Comparison of ENCODE assay signal across 1 fruit fly cellular context in genomic region chr2L:5778157-5778556, dm6.
TF ChIP-seq lines count a peak whose summit lies in the region.

No protein-coding gene starts in this region.

TF ChIP-seq in whole organism, embryonic, 481 proteins besides CTCF, POLR2A, EP300 and RAD21 (continued from another document):
- peak; percentile 71 for TF ChIP-seq CG14860 (GFP tag; IDR thresholded peaks at IDR 0.05; lab: Robert Waterston, UW; ENCODE audit: partially characterized antibody)
- TF ChIP-seq nerfin-1 (tag; optimal IDR thresholded peaks at IDR 0.05; lab: Kevin White, UChicago), result no peak
- TF ChIP-seq CG8924 (tag; optimal IDR thresholded peaks at IDR 0.05; lab: Kevin White, UChicago), result no peak
- no peak for TF ChIP-seq Antp (GFP tag; optimal IDR thresholded peaks at IDR 0.05; lab: Kevin White, UChicago)
- peak; percentile 29 for TF ChIP-seq org-1 (GFP tag; optimal IDR thresholded peaks at IDR 0.05; lab: Kevin White, UChicago)
- peak; percentile 68 for TF ChIP-seq nerfin-2 (GFP tag; IDR thresholded peaks at IDR 0.05; lab: Robert Waterston, UW; ENCODE audit: partially characterized antibody)
- no peak for TF ChIP-seq Dip2 (GFP tag; IDR thresholded peaks at IDR 0.05; lab: Robert Waterston, UW)
- TF ChIP-seq sna (GFP tag; IDR thresholded peaks at IDR 0.05; lab: Robert Waterston, UW; ENCODE audit: partially characterized antibody), result no peak
- no peak for TF ChIP-seq Taf1 (GFP tag; IDR thresholded peaks at IDR 0.05; lab: Robert Waterston, UW)
- TF ChIP-seq vvl (GFP tag; IDR thresholded peaks at IDR 0.05; lab: Robert Waterston, UW), result 0 out of 2 replicates have a peak, but pooled peaks have one; percentile 11
- TF ChIP-seq twi (tag; optimal IDR thresholded peaks at IDR 0.05; lab: Kevin White, UChicago), result no peak
- peak; percentile 17 for TF ChIP-seq Fer3 (tag; optimal IDR thresholded peaks at IDR 0.05; lab: Kevin White, UChicago)
- peak; percentile 3 for TF ChIP-seq cwo (GFP tag; optimal IDR thresholded peaks at IDR 0.05; lab: Kevin White, UChicago)
- TF ChIP-seq CG7963 (GFP tag; IDR thresholded peaks at IDR 0.05; lab: Robert Waterston, UW; ENCODE audit: partially characterized antibody), result peak; percentile 45; the same call in 1 of the 3 replicates
- TF ChIP-seq CG8290 (GFP tag; optimal IDR thresholded peaks at IDR 0.05; lab: Kevin White, UChicago), result no peak
- TF ChIP-seq CG8290 (tag; optimal IDR thresholded peaks at IDR 0.05; lab: Kevin White, UChicago), result peak in 1 of 2 experiments; percentile 21
- TF ChIP-seq Hey (tag; optimal IDR thresholded peaks at IDR 0.05; lab: Kevin White, UChicago), result no peak
- peak; percentile 40; the same call in 1 of the 2 replicates for TF ChIP-seq lmd (GFP tag; IDR thresholded peaks at IDR 0.05; lab: Robert Waterston, UW)
- TF ChIP-seq Meics (GFP tag; optimal IDR thresholded peaks at IDR 0.05; lab: Kevin White, UChicago), result peak; percentile 44
- TF ChIP-seq CG3407 (GFP tag; optimal IDR thresholded peaks at IDR 0.05; lab: Kevin White, UChicago), result no peak
- peak; percentile 52 for TF ChIP-seq CG18599 (GFP tag; optimal IDR thresholded peaks at IDR 0.05; lab: Kevin White, UChicago)
- TF ChIP-seq phol (tag; optimal IDR thresholded peaks at IDR 0.05; lab: Kevin White, UChicago), result no peak
- TF ChIP-seq Xrp1 (GFP tag; IDR thresholded peaks at IDR 0.05; lab: Robert Waterston, UW), result peak; percentile 41; the same call in 1 of the 2 replicates
- TF ChIP-seq HLH4C (GFP tag; IDR thresholded peaks at IDR 0.05; lab: Robert Waterston, UW; ENCODE audit: partially characterized antibody), result peak; percentile 84
- peak; percentile 47 for TF ChIP-seq Scr (GFP tag; IDR thresholded peaks at IDR 0.05; lab: Robert Waterston, UW; ENCODE audit: partially characterized antibody)
- peak; percentile 28 for TF ChIP-seq CG15269 (tag; optimal IDR thresholded peaks at IDR 0.05; lab: Kevin White, UChicago)
- TF ChIP-seq gem (tag; optimal IDR thresholded peaks at IDR 0.05; lab: Kevin White, UChicago), result peak; percentile 41
- no peak for TF ChIP-seq Nf-YB (GFP tag; optimal IDR thresholded peaks at IDR 0.05; lab: Kevin White, UChicago)
- 0 out of 2 replicates have a peak, but pooled peaks have one; percentile 10 for TF ChIP-seq esg (GFP tag; conservative IDR thresholded peaks at IDR 0.05; lab: Robert Waterston, UW)
- no peak for TF ChIP-seq CG32767 (GFP tag; IDR thresholded peaks at IDR 0.05; lab: Robert Waterston, UW)
- no peak for TF ChIP-seq B-H1 (GFP tag; IDR thresholded peaks at IDR 0.05; lab: Robert Waterston, UW)
- peak; percentile 51 for TF ChIP-seq CG11504 (tag; optimal IDR thresholded peaks at IDR 0.05; lab: Kevin White, UChicago)
- TF ChIP-seq BtbVII (GFP tag; optimal IDR thresholded peaks at IDR 0.05; lab: Kevin White, UChicago), result peak; percentile 5
- TF ChIP-seq CG3847 (GFP tag; IDR thresholded peaks at IDR 0.05; lab: Robert Waterston, UW), result no peak
- no peak for TF ChIP-seq zen2 (GFP tag; IDR thresholded peaks at IDR 0.05; lab: Robert Waterston, UW; ENCODE audit: partially characterized antibody)
- peak; percentile 18 for TF ChIP-seq CG7556 (GFP tag; optimal IDR thresholded peaks at IDR 0.05; lab: Kevin White, UChicago)
- no peak for TF ChIP-seq prd (optimal IDR thresholded peaks at IDR 0.05; lab: Kevin White, UChicago)
- peak; percentile 50; the same call in 2 of the 3 replicates for TF ChIP-seq prd (GFP tag; IDR thresholded peaks at IDR 0.05; lab: Robert Waterston, UW)
- TF ChIP-seq da (GFP tag; optimal IDR thresholded peaks at IDR 0.05; lab: Kevin White, UChicago), result no peak
- no peak for TF ChIP-seq Dip3 (GFP tag; optimal IDR thresholded peaks at IDR 0.05; lab: Kevin White, UChicago)
- no peak for TF ChIP-seq dan (GFP tag; IDR thresholded peaks at IDR 0.05; lab: Robert Waterston, UW)
- no peak for TF ChIP-seq CG8388 (GFP tag; optimal IDR thresholded peaks at IDR 0.05; lab: Kevin White, UChicago)
- TF ChIP-seq tna (GFP tag; IDR thresholded peaks at IDR 0.05; lab: Robert Waterston, UW; ENCODE audit: partially characterized antibody), result peak; percentile 79
- TF ChIP-seq D19B (GFP tag; optimal IDR thresholded peaks at IDR 0.05; lab: Kevin White, UChicago), result peak; percentile 89
- no peak for TF ChIP-seq tgo (GFP tag; IDR thresholded peaks at IDR 0.05; lab: Robert Waterston, UW)
- peak; percentile 1 for TF ChIP-seq mam (GFP tag; optimal IDR thresholded peaks at IDR 0.05; lab: Kevin White, UChicago)
